Fruit fly (Drosophila melanogaster) whole organism, prepupa: ENCODE data around the gene Ude.

Experiments used
- Blimp-1 ChIP-seq: fragments of 200-800 bp; sonication (Bioruptor generic); optimal IDR thresholded peaks from 3 replicates; lab custom pipeline; 2017; ENCODE audit warnings: missing biosample characterization, missing genetic modification characterization, mild to moderate bottlenecking, moderate library complexity, missing genetic modification reagents
- CG10631 ChIP-seq: fragments of 200-800 bp; sonication (Bioruptor generic); optimal IDR thresholded peaks from 2 replicates; lab custom pipeline; 2016; ENCODE audit warnings: missing biosample characterization, missing genetic modification characterization
- CG10669 ChIP-seq: fragments of 200-800 bp; sonication (Bioruptor generic); optimal IDR thresholded peaks from 3 replicates; lab custom pipeline; 2018; ENCODE audit warnings: missing biosample characterization, mild to moderate bottlenecking, missing genetic modification characterization, moderate library complexity
- CG11762 ChIP-seq: fragments of 200-800 bp; sonication (Bioruptor generic); optimal IDR thresholded peaks from 3 replicates; lab custom pipeline; 2016; ENCODE audit warnings: missing biosample characterization, missing genetic modification characterization; ENCODE audit not compliant: insufficient read depth
- CG15336 ChIP-seq: fragments of 200-800 bp; sonication (Bioruptor generic); IDR thresholded peaks from 2 replicates; pipeline ENCODE4 v1.3.6; 2022; ENCODE audit warnings: missing biosample characterization, missing genetic modification characterization
- CG1621 ChIP-seq: fragments of 200-800 bp; sonication (Bioruptor generic); optimal IDR thresholded peaks from 3 replicates; lab custom pipeline; 2018; ENCODE audit warnings: missing biosample characterization, mild to moderate bottlenecking, missing genetic modification characterization
- CG16779 ChIP-seq: fragments of 200-800 bp; sonication (Bioruptor generic); optimal IDR thresholded peaks from 3 replicates; lab custom pipeline; 2017; ENCODE audit warnings: missing biosample characterization, mild to moderate bottlenecking, missing genetic modification characterization
- CG3032 ChIP-seq: fragments of 200-800 bp; optimal IDR thresholded peaks from 2 replicates; lab custom pipeline; 2019; ENCODE audit warnings: missing biosample characterization, mild to moderate bottlenecking, missing genetic modification characterization, moderate library complexity
- CG31627 ChIP-seq: fragments of 200-800 bp; sonication (Bioruptor generic); optimal IDR thresholded peaks from 3 replicates; lab custom pipeline; 2016; ENCODE audit warnings: missing biosample characterization, missing genetic modification characterization
- CG34406 ChIP-seq: fragments of 200-800 bp; sonication (Bioruptor generic); optimal IDR thresholded peaks from 3 replicates; lab custom pipeline; 2016; ENCODE audit warnings: missing biosample characterization, missing genetic modification characterization
- CG3919 ChIP-seq: fragments of 200-800 bp; sonication (Bioruptor generic); optimal IDR thresholded peaks from 3 replicates; lab custom pipeline; 2016; ENCODE audit warnings: missing biosample characterization, missing genetic modification characterization
- CG4318 ChIP-seq: fragments of 200-800 bp; sonication (Bioruptor generic); optimal IDR thresholded peaks from 3 replicates; lab custom pipeline; 2017; ENCODE audit warnings: missing biosample characterization, mild to moderate bottlenecking, missing genetic modification characterization
- CG6163 ChIP-seq: fragments of 200-800 bp; sonication (Bioruptor generic); IDR thresholded peaks from 3 replicates; pipeline ENCODE4 v1.3.6; 2022; ENCODE audit warnings: missing biosample characterization, missing genetic modification characterization
- CG6276 ChIP-seq: fragments of 200-800 bp; sonication (Bioruptor generic); optimal IDR thresholded peaks from 2 replicates; lab custom pipeline; 2017; ENCODE audit warnings: missing biosample characterization, mild to moderate bottlenecking, missing genetic modification characterization
- CG6792 ChIP-seq: fragments of 200-800 bp; sonication (Bioruptor generic); optimal IDR thresholded peaks from 3 replicates; lab custom pipeline; 2016; ENCODE audit warnings: missing biosample characterization, missing genetic modification characterization
- CG6808 ChIP-seq: fragments of 200-800 bp; sonication (Bioruptor generic); optimal IDR thresholded peaks from 3 replicates; lab custom pipeline; 2017; ENCODE audit warnings: missing biosample characterization, missing genetic modification characterization, mild to moderate bottlenecking, moderate library complexity, missing genetic modification reagents
- CG6854 ChIP-seq: fragments of 200-800 bp; sonication (Bioruptor generic); optimal IDR thresholded peaks from 2 replicates; lab custom pipeline; 2017; ENCODE audit warnings: missing biosample characterization, mild to moderate bottlenecking, missing genetic modification characterization
- CG7368 ChIP-seq: fragments of 200-800 bp; sonication (Bioruptor generic); optimal IDR thresholded peaks from 3 replicates; lab custom pipeline; 2016; ENCODE audit warnings: missing biosample characterization, missing genetic modification characterization
- CG8119 ChIP-seq: fragments of 200-800 bp; sonication (Bioruptor generic); IDR thresholded peaks from 3 replicates; pipeline ENCODE4 v1.3.6; 2022; ENCODE audit warnings: missing biosample characterization, missing genetic modification characterization
- CG8319 ChIP-seq: fragments of 200-800 bp; sonication (Bioruptor generic); optimal IDR thresholded peaks from 3 replicates; lab custom pipeline; 2016; ENCODE audit warnings: missing biosample characterization, missing genetic modification characterization
- CG8632 ChIP-seq: fragments of 200-800 bp; sonication (Bioruptor generic); optimal IDR thresholded peaks from 3 replicates; lab custom pipeline; 2016; ENCODE audit warnings: missing biosample characterization, missing genetic modification characterization
- CG9139 ChIP-seq: fragments of 200-800 bp; sonication (Bioruptor generic); optimal IDR thresholded peaks from 3 replicates; lab custom pipeline; 2017; ENCODE audit warnings: missing biosample characterization, mild to moderate bottlenecking, missing genetic modification characterization
- Eip75B ChIP-seq: fragments of 200-800 bp; sonication (Bioruptor generic); optimal IDR thresholded peaks from 3 replicates; lab custom pipeline; 2016; ENCODE audit warnings: missing biosample characterization, missing genetic modification characterization
- Eip78C ChIP-seq: fragments of 200-800 bp; sonication (Bioruptor generic); peaks from one replicate; lab custom pipeline; 2016; ENCODE audit warnings: missing biosample characterization, missing genetic modification characterization
- Eip93F ChIP-seq: fragments of 200-800 bp; sonication (Bioruptor generic); optimal IDR thresholded peaks from 2 replicates; lab custom pipeline; 2016; ENCODE audit warnings: missing biosample characterization, mild to moderate bottlenecking, missing genetic modification characterization
- Ets96B ChIP-seq: fragments of 200-800 bp; optimal IDR thresholded peaks from 2 replicates; lab custom pipeline; 2019; ENCODE audit warnings: missing biosample characterization, mild to moderate bottlenecking, missing genetic modification characterization, moderate library complexity
- Gug ChIP-seq: fragments of 200-800 bp; sonication (Bioruptor generic); IDR thresholded peaks from 2 replicates; pipeline ENCODE4 v1.3.6; 2022; ENCODE audit warnings: missing biosample characterization, missing genetic modification characterization
- Hr38 ChIP-seq: sonication (Bioruptor generic); optimal IDR thresholded peaks from 2 replicates; lab custom pipeline; 2016; ENCODE audit warnings: missing biosample characterization, missing genetic modification characterization
- Hr4 ChIP-seq: fragments of 200-800 bp; sonication (Bioruptor generic); optimal IDR thresholded peaks from 3 replicates; lab custom pipeline; 2016; ENCODE audit warnings: missing biosample characterization, missing genetic modification characterization
- Lpt ChIP-seq: fragments of 200-800 bp; sonication (Bioruptor generic); optimal IDR thresholded peaks from 3 replicates; lab custom pipeline; 2016; ENCODE audit warnings: missing biosample characterization, missing genetic modification characterization
- Met ChIP-seq: fragments of 200-800 bp; sonication (Bioruptor generic); optimal IDR thresholded peaks from 3 replicates; lab custom pipeline; 2016; ENCODE audit warnings: missing biosample characterization, missing genetic modification characterization
- OdsH ChIP-seq: fragments of 200-800 bp; sonication (Bioruptor generic); optimal IDR thresholded peaks from 3 replicates; lab custom pipeline; 2016; ENCODE audit warnings: missing biosample characterization, missing genetic modification characterization
- Smox ChIP-seq: fragments of 200-800 bp; sonication (Bioruptor generic); optimal IDR thresholded peaks from 3 replicates; lab custom pipeline; 2016; ENCODE audit warnings: missing biosample characterization, missing genetic modification characterization
- Sox102F ChIP-seq: fragments of 200-800 bp; sonication (Bioruptor generic); optimal IDR thresholded peaks from 2 replicates; lab custom pipeline; 2016; ENCODE audit warnings: missing biosample characterization, mild to moderate bottlenecking, missing genetic modification characterization
- Sox14 ChIP-seq: fragments of 200-800 bp; sonication (Bioruptor generic); optimal IDR thresholded peaks from 3 replicates; lab custom pipeline; 2016; ENCODE audit warnings: missing biosample characterization, missing genetic modification characterization
- Sox15 ChIP-seq: fragments of 200-800 bp; sonication (Bioruptor generic); optimal IDR thresholded peaks from 3 replicates; lab custom pipeline; 2016; ENCODE audit warnings: missing biosample characterization, missing genetic modification characterization
- achi ChIP-seq: fragments of 200-800 bp; sonication (Bioruptor generic); optimal IDR thresholded peaks from 3 replicates; lab custom pipeline; 2016; ENCODE audit warnings: missing biosample characterization, missing genetic modification characterization
- acj6 ChIP-seq: fragments of 200-800 bp; sonication (Bioruptor generic); optimal IDR thresholded peaks from 3 replicates; lab custom pipeline; 2016; ENCODE audit warnings: missing biosample characterization, missing genetic modification characterization
- cyc ChIP-seq: fragments of 200-800 bp; sonication (Bioruptor generic); optimal IDR thresholded peaks from 3 replicates; lab custom pipeline; 2016; ENCODE audit warnings: missing biosample characterization, missing genetic modification characterization
- dac ChIP-seq: fragments of 200-800 bp; sonication (Bioruptor generic); optimal IDR thresholded peaks from 2 replicates; lab custom pipeline; 2017; ENCODE audit warnings: missing biosample characterization, mild to moderate bottlenecking, missing genetic modification characterization
- dsx ChIP-seq: fragments of 200-800 bp; optimal IDR thresholded peaks from 3 replicates; lab custom pipeline; 2019; ENCODE audit warnings: missing biosample characterization, mild to moderate bottlenecking, missing genetic modification characterization, moderate library complexity; ENCODE audit not compliant: poor library complexity, severe bottlenecking
- eg ChIP-seq: fragments of 200-800 bp; sonication (Bioruptor generic); IDR thresholded peaks from 3 replicates; pipeline ENCODE4 v1.3.6; 2022; ENCODE audit warnings: missing biosample characterization, missing genetic modification characterization
- esn ChIP-seq: fragments of 200-800 bp; sonication (Bioruptor generic); optimal IDR thresholded peaks from 2 replicates; lab custom pipeline; 2016; ENCODE audit warnings: missing biosample characterization, mild to moderate bottlenecking, missing genetic modification characterization, moderate library complexity
- fd59A ChIP-seq: fragments of 200-800 bp; sonication (Bioruptor generic); optimal IDR thresholded peaks from 2 replicates; lab custom pipeline; 2017; ENCODE audit warnings: missing biosample characterization, mild to moderate bottlenecking, missing genetic modification characterization, missing genetic modification reagents
- fkh ChIP-seq: fragments of 200-800 bp; sonication (Bioruptor generic); optimal IDR thresholded peaks from 3 replicates; lab custom pipeline; 2017; ENCODE audit warnings: missing biosample characterization, mild to moderate bottlenecking, missing genetic modification characterization, moderate library complexity
- net ChIP-seq: fragments of 200-800 bp; sonication (Bioruptor generic); optimal IDR thresholded peaks from 3 replicates; lab custom pipeline; 2016; ENCODE audit warnings: missing biosample characterization, missing genetic modification characterization
- pdm3 ChIP-seq: fragments of 200-800 bp; sonication (Bioruptor generic); optimal IDR thresholded peaks from 3 replicates; lab custom pipeline; 2016; ENCODE audit warnings: missing biosample characterization, missing genetic modification characterization
- spab ChIP-seq: fragments of 200-800 bp; sonication (Bioruptor generic); optimal IDR thresholded peaks from 2 replicates; lab custom pipeline; 2017; ENCODE audit warnings: missing biosample characterization, mild to moderate bottlenecking, missing genetic modification characterization, missing genetic modification reagents
- svp ChIP-seq: fragments of 200-800 bp; sonication (Bioruptor generic); peaks from one replicate; lab custom pipeline; 2016; ENCODE audit warnings: missing biosample characterization, missing genetic modification characterization
- vri ChIP-seq: fragments of 200-800 bp; sonication (Bioruptor generic); optimal IDR thresholded peaks from 3 replicates; lab custom pipeline; 2016; ENCODE audit warnings: missing biosample characterization, mild to moderate bottlenecking, missing genetic modification characterization

Gene Ude

DNA sequence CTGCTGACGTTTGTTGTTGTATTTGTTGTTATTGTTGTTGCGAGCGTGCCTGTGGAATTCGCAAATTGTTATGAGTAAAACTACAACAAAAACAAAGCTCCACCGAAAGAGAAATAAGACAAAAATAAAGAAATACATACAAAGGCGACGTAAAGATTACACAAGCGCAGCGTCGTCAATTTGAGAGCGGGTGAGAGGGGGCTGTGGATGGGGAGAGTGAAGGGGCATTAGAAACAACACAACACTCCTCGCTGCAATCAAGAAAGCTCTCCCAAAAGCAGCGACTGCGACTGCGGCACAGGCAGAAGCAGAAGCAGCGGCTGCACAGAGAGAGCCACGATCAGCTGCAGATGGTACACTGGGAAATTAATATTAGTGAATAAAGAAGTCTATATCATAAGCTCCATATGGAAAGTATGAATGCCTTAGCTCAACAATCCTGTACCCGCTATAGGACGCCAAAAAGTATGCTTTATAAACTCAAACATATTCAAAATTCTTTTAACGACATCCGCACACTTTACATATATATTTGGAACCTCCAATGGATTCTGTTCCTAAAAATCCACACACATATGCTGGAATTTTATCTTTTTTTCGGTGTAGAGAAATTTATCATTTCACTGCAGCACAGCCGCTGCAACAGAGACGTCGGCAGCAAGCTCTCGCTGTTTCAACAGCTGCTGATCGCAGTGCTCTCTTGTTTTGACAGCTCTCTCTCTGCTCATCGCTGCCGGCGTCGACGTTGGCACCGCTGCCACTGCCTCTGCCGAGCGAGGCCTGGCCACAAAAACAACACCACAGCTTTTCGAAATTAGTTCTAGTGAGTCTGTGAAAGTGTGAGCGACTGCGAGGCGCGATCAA lies 30.7 kb downstream of the Ude start, which contains the start of gene CG13631:
CG13631 (plus strand) TSS at position 814 of the 864 bp plus-strand sequence.
- TF ChIP-seq esn (GFP tag; lab: Kevin White, UChicago) = peak; percentile 98
- TF ChIP-seq Lpt (GFP tag; lab: Kevin White, UChicago) = peak; percentile 99
- TF ChIP-seq Blimp-1 (GFP tag; lab: Kevin White, UChicago) = peak; percentile 81
- TF ChIP-seq CG6163 (GFP tag; lab: Robert Waterston, UW) = peak; percentile 96
- peak; percentile 27 for TF ChIP-seq fkh
- TF ChIP-seq CG6854 (GFP tag; lab: Kevin White, UChicago) = peak; percentile 83
- peak; percentile 98 for TF ChIP-seq Gug
- peak; percentile 98 for TF ChIP-seq acj6
- TF ChIP-seq CG16779 (tag; lab: Kevin White, UChicago) = peak; percentile 91
- peak; percentile 94 for TF ChIP-seq CG8632 (GFP tag; lab: Kevin White, UChicago)
- peak; percentile 66 for TF ChIP-seq CG9139 (GFP tag; lab: Kevin White, UChicago)
- TF ChIP-seq Eip78C = peak; percentile 99
- peak; percentile 99 for TF ChIP-seq CG4318
- peak; percentile 98 for TF ChIP-seq Eip75B (GFP tag; lab: Kevin White, UChicago)
- TF ChIP-seq CG6792 = peak; percentile 97
- peak; percentile 81 for TF ChIP-seq fd59A (GFP tag; lab: Kevin White, UChicago)
- TF ChIP-seq CG31627 = peak; percentile 98
- TF ChIP-seq Sox14 = peak; percentile 98
- TF ChIP-seq spab (GFP tag; lab: Kevin White, UChicago) = peak; percentile 83
- peak; percentile 98 for TF ChIP-seq OdsH
- peak; percentile 78 for TF ChIP-seq CG1621
- TF ChIP-seq Sox102F (GFP tag; lab: Kevin White, UChicago) = peak; percentile 94
- peak; percentile 73 for TF ChIP-seq Eip93F (GFP tag; lab: Kevin White, UChicago)
- peak; percentile 80 for TF ChIP-seq CG6808 (GFP tag; lab: Kevin White, UChicago)
- peak; percentile 93 for TF ChIP-seq vri (GFP tag; lab: Kevin White, UChicago)
- TF ChIP-seq CG34406 = peak; percentile 96
- TF ChIP-seq CG7368 = peak; percentile 93
- TF ChIP-seq eg (GFP tag; lab: Robert Waterston, UW) = peak; percentile 97
- TF ChIP-seq Hr38 (GFP tag; lab: Kevin White, UChicago) = peak; percentile 81
- TF ChIP-seq CG8119 (GFP tag; lab: Robert Waterston, UW) = peak; percentile 99
- TF ChIP-seq CG3032 (tag; lab: Kevin White, UChicago) = peak; percentile 87
- peak; percentile 98 for TF ChIP-seq net
- peak; percentile 98 for TF ChIP-seq pdm3 (GFP tag; lab: Kevin White, UChicago)
- peak; percentile 99 for TF ChIP-seq CG6276 (GFP tag; lab: Kevin White, UChicago)
- TF ChIP-seq Ets96B = peak; percentile 87
- TF ChIP-seq achi (GFP tag; lab: Kevin White, UChicago) = peak; percentile 97
- peak; percentile 88 for TF ChIP-seq CG10669 (GFP tag; lab: Kevin White, UChicago)
- peak; percentile 97 for TF ChIP-seq cyc
- TF ChIP-seq CG11762 (GFP tag; lab: Kevin White, UChicago) = peak; percentile 97
- peak; percentile 96 for TF ChIP-seq Met (GFP tag; lab: Kevin White, UChicago)
- peak; percentile 97 for TF ChIP-seq CG10631 (GFP tag; lab: Kevin White, UChicago)
- TF ChIP-seq CG15336 (GFP tag; lab: Robert Waterston, UW) = peak; percentile 99
- peak; percentile 97 for TF ChIP-seq CG8319
- TF ChIP-seq Sox15 = peak; percentile 95
- peak; percentile 99 for TF ChIP-seq dac (GFP tag; lab: Kevin White, UChicago)
- TF ChIP-seq Smox (GFP tag; lab: Kevin White, UChicago) = peak; percentile 94
- peak; percentile 99 for TF ChIP-seq Hr4
- peak; percentile 98 for TF ChIP-seq CG3919 (GFP tag; lab: Kevin White, UChicago)
- peak; percentile 75 for TF ChIP-seq dsx (GFP tag; lab: Kevin White, UChicago)
- TF ChIP-seq svp (GFP tag; lab: Kevin White, UChicago) = peak; percentile 96
